Fruit fly (Drosophila melanogaster) whole organism, embryonic: ENCODE measurements around the gene Gorab.

Experiments used
- BEAF-32 ChIP-seq: fragments of 200-800 bp; sonication (Bioruptor generic); optimal IDR thresholded peaks from 3 replicates; lab custom pipeline; 2017; ENCODE audit warnings: missing biosample characterization, missing genetic modification characterization, mild to moderate bottlenecking, moderate library complexity, missing genetic modification reagents
- Bgb ChIP-seq: fragments of 200-800 bp; sonication (Bioruptor generic); IDR thresholded peaks from 2 replicates; pipeline ENCODE4 v1.3.6; 2022; ENCODE audit warnings: missing biosample characterization, missing genetic modification characterization; ENCODE audit not compliant: partially characterized antibody
- Blimp-1 ChIP-seq: fragments of 200-800 bp; sonication (Bioruptor generic); optimal IDR thresholded peaks from 3 replicates; lab custom pipeline; 2018; ENCODE audit warnings: missing biosample characterization, missing genetic modification characterization, mild to moderate bottlenecking, moderate library complexity, missing genetic modification reagents
- CG11085 ChIP-seq: fragments of 200-800 bp; sonication (Bioruptor generic); IDR thresholded peaks from 2 replicates; pipeline ENCODE4 v1.3.6; 2022; ENCODE audit warnings: missing biosample characterization, missing genetic modification characterization
- CG11504 ChIP-seq: fragments of 200-800 bp; sonication (Bioruptor generic); optimal IDR thresholded peaks from 3 replicates; lab custom pipeline; 2019; ENCODE audit warnings: missing biosample characterization, mild to moderate bottlenecking, missing genetic modification characterization, moderate library complexity
- CG11723 ChIP-seq: fragments of 200-800 bp; sonication (Bioruptor generic); optimal IDR thresholded peaks from 2 replicates; lab custom pipeline; 2017; ENCODE audit warnings: missing biosample characterization, mild to moderate bottlenecking, missing genetic modification characterization
- CG13296 ChIP-seq: fragments of 200-800 bp; sonication (Bioruptor generic); optimal IDR thresholded peaks from 3 replicates; lab custom pipeline; 2018; ENCODE audit warnings: missing biosample characterization, mild to moderate bottlenecking, missing genetic modification characterization
- CG15073 ChIP-seq: fragments of 200-800 bp; sonication (Bioruptor generic); optimal IDR thresholded peaks from 2 replicates; lab custom pipeline; 2016; ENCODE audit warnings: missing biosample characterization, missing genetic modification characterization
- CG15479 ChIP-seq: fragments of 200-800 bp; sonication (Bioruptor generic); optimal IDR thresholded peaks from 3 replicates; lab custom pipeline; 2019; ENCODE audit warnings: missing biosample characterization, mild to moderate bottlenecking, missing genetic modification characterization, moderate library complexity
- CG17359 ChIP-seq: fragments of 200-800 bp; sonication (Bioruptor generic); optimal IDR thresholded peaks from 3 replicates; lab custom pipeline; 2018; ENCODE audit warnings: missing biosample characterization, mild to moderate bottlenecking, missing genetic modification characterization, moderate library complexity
- CG17568 ChIP-seq: fragments of 200-800 bp; sonication (Bioruptor generic); optimal IDR thresholded peaks from 2 replicates; lab custom pipeline; 2018; ENCODE audit warnings: missing biosample characterization, mild to moderate bottlenecking, missing genetic modification characterization, moderate library complexity
- CG18262 ChIP-seq: fragments of 200-800 bp; optimal IDR thresholded peaks from 3 replicates; lab custom pipeline; 2019; ENCODE audit warnings: missing biosample characterization, mild to moderate bottlenecking, missing genetic modification characterization, moderate library complexity
- CG18476 ChIP-seq: fragments of 200-800 bp; sonication (Bioruptor generic); optimal IDR thresholded peaks from 2 replicates; lab custom pipeline; 2016; ENCODE audit warnings: missing biosample characterization, mild to moderate bottlenecking, missing genetic modification characterization
- CG2116 ChIP-seq: fragments of 200-800 bp; sonication (Bioruptor generic); optimal IDR thresholded peaks from 3 replicates; lab custom pipeline; 2018; ENCODE audit warnings: missing biosample characterization, mild to moderate bottlenecking, missing genetic modification characterization
- CG3163 ChIP-seq: fragments of 200-800 bp; sonication (Bioruptor generic); optimal IDR thresholded peaks from 3 replicates; lab custom pipeline; 2016; ENCODE audit warnings: missing biosample characterization, missing genetic modification characterization
- CG43689 ChIP-seq: fragments of 200-800 bp; sonication (Bioruptor generic); IDR thresholded peaks from 2 replicates; pipeline ENCODE4 v1.3.6; 2022; ENCODE audit warnings: missing biosample characterization, missing genetic modification characterization
- CG6765 ChIP-seq: fragments of 200-800 bp; sonication (Bioruptor generic); optimal IDR thresholded peaks from 3 replicates; lab custom pipeline; 2017; ENCODE audit warnings: missing biosample characterization, mild to moderate bottlenecking, missing genetic modification characterization
- CG8388 ChIP-seq: fragments of 200-800 bp; sonication (Bioruptor generic); optimal IDR thresholded peaks from 2 replicates; lab custom pipeline; 2019; ENCODE audit warnings: missing biosample characterization, mild to moderate bottlenecking, missing genetic modification characterization, moderate library complexity
- CG8478 ChIP-seq: fragments of >200 bp; optimal IDR thresholded peaks from 2 replicates; lab custom pipeline; 2018
- CG9437 ChIP-seq: fragments of 200-800 bp; sonication (Bioruptor generic); optimal IDR thresholded peaks from 2 replicates; lab custom pipeline; 2018; ENCODE audit warnings: missing biosample characterization, mild to moderate bottlenecking, missing genetic modification characterization
- CG9932 ChIP-seq: fragments of 200-800 bp; sonication (Bioruptor generic); IDR thresholded peaks from 2 replicates; pipeline ENCODE4 v1.3.6; 2022; ENCODE audit warnings: missing biosample characterization, missing genetic modification characterization
- CHES-1-like ChIP-seq: fragments of 200-800 bp; sonication (Bioruptor generic); optimal IDR thresholded peaks from 2 replicates; lab custom pipeline; 2016; ENCODE audit warnings: missing biosample characterization, missing genetic modification characterization
- Camta ChIP-seq: fragments of 200-800 bp; sonication (Bioruptor generic); optimal IDR thresholded peaks from 2 replicates; lab custom pipeline; 2016; ENCODE audit warnings: missing biosample characterization, missing genetic modification characterization
- D19A ChIP-seq: fragments of 200-800 bp; optimal IDR thresholded peaks from 3 replicates; lab custom pipeline; 2019; ENCODE audit warnings: missing biosample characterization, mild to moderate bottlenecking, missing genetic modification characterization, moderate library complexity
- E2f1 ChIP-seq: fragments of 200-800 bp; sonication (Bioruptor generic); IDR thresholded peaks from 2 replicates; pipeline ENCODE4 v1.3.6; 2022; ENCODE audit warnings: missing biosample characterization, missing genetic modification characterization
- Elba2 ChIP-seq: fragments of 200-800 bp; sonication (Bioruptor generic); optimal IDR thresholded peaks from 3 replicates; lab custom pipeline; 2016; ENCODE audit warnings: missing biosample characterization, missing genetic modification characterization
- Fer1 ChIP-seq: fragments of 200-800 bp; sonication (Bioruptor generic); optimal IDR thresholded peaks from 2 replicates; lab custom pipeline; 2017; ENCODE audit warnings: missing biosample characterization, mild to moderate bottlenecking, missing genetic modification characterization
- Gsc ChIP-seq: fragments of 200-800 bp; sonication (Bioruptor generic); IDR thresholded peaks from 2 replicates; pipeline ENCODE4 v1.3.6; 2022; ENCODE audit warnings: missing biosample characterization, missing genetic modification characterization
- Hmr ChIP-seq: fragments of 200-800 bp; sonication (Bioruptor generic); optimal IDR thresholded peaks from 3 replicates; lab custom pipeline; 2017; ENCODE audit warnings: mild to moderate bottlenecking, missing biosample characterization, missing genetic modification reagents, missing genetic modification characterization
- Hmx ChIP-seq: fragments of 200-800 bp; sonication (Bioruptor generic); optimal IDR thresholded peaks from 2 replicates; lab custom pipeline; 2016; ENCODE audit warnings: missing biosample characterization, missing genetic modification characterization
- Med ChIP-seq: fragments of 200-800 bp; sonication (Bioruptor generic); peaks from one replicate; lab custom pipeline; 2016; ENCODE audit warnings: missing biosample characterization, missing genetic modification characterization, mild to moderate bottlenecking, inconsistent platforms, moderate library complexity
- Mes4 ChIP-seq: fragments of 200-800 bp; sonication (Bioruptor generic); optimal IDR thresholded peaks from 2 replicates; lab custom pipeline; 2016; ENCODE audit warnings: missing biosample characterization, missing genetic modification characterization
- Mrtf ChIP-seq: fragments of 200-800 bp; sonication (Bioruptor generic); IDR thresholded peaks from 3 replicates; pipeline ENCODE4 v1.3.6; 2022; ENCODE audit warnings: missing biosample characterization, missing genetic modification characterization
- Opbp ChIP-seq: fragments of 200-800 bp; sonication (Bioruptor generic); IDR thresholded peaks from 3 replicates; pipeline ENCODE4 v1.3.6; 2022; ENCODE audit warnings: missing biosample characterization, missing genetic modification characterization; ENCODE audit not compliant: partially characterized antibody
- Sry-δ ChIP-seq: fragments of 200-800 bp; sonication (Bioruptor generic); optimal IDR thresholded peaks from 2 replicates; lab custom pipeline; 2016; ENCODE audit warnings: missing biosample characterization, missing genetic modification characterization
- Ssrp ChIP-seq: fragments of 200-800 bp; sonication (Bioruptor generic); optimal IDR thresholded peaks from 2 replicates; lab custom pipeline; 2018; ENCODE audit warnings: missing biosample characterization, mild to moderate bottlenecking, missing genetic modification characterization, moderate library complexity
- abd-A ChIP-seq: fragments of 200-800 bp; sonication (Bioruptor generic); optimal IDR thresholded peaks from 3 replicates; lab custom pipeline; 2019; ENCODE audit warnings: missing biosample characterization, mild to moderate bottlenecking, missing genetic modification characterization, moderate library complexity
- bab2 ChIP-seq: fragments of 200-800 bp; sonication (Bioruptor generic); optimal IDR thresholded peaks from 2 replicates; lab custom pipeline; 2016; ENCODE audit warnings: missing biosample characterization, missing genetic modification characterization
- bcd ChIP-seq: fragments of 200-800 bp; sonication (Bioruptor generic); optimal IDR thresholded peaks from 2 replicates; lab custom pipeline; 2017; ENCODE audit warnings: missing biosample characterization, mild to moderate bottlenecking, missing genetic modification characterization
- caup ChIP-seq: fragments of 200-800 bp; sonication (Bioruptor generic); optimal IDR thresholded peaks from 3 replicates; lab custom pipeline; 2017; ENCODE audit warnings: missing biosample characterization, mild to moderate bottlenecking, missing genetic modification characterization, moderate library complexity; ENCODE audit not compliant: severe bottlenecking
- crp ChIP-seq, 2 experiments: fragments of 200-800 bp; sonication (Bioruptor generic); optimal IDR thresholded peaks; 2 replicates in 1 of 2; 3 replicates in 1 of 2; lab custom pipeline; 2017; ENCODE audit warnings: missing biosample characterization in 2 of 2, missing genetic modification characterization in 2 of 2, mild to moderate bottlenecking in 1 of 2, moderate library complexity in 1 of 2
- exex ChIP-seq: fragments of 200-800 bp; sonication (Bioruptor generic); optimal IDR thresholded peaks from 4 replicates; lab custom pipeline; 2018; ENCODE audit warnings: missing biosample characterization, mild to moderate bottlenecking, missing genetic modification characterization, moderate library complexity
- her ChIP-seq: fragments of 200-800 bp; sonication (Bioruptor generic); optimal IDR thresholded peaks from 2 replicates; lab custom pipeline; 2016; ENCODE audit warnings: missing biosample characterization, missing genetic modification characterization
- mld ChIP-seq: fragments of 200-800 bp; sonication (Bioruptor generic); IDR thresholded peaks from 3 replicates; pipeline ENCODE4 v1.3.6; 2022; ENCODE audit warnings: missing biosample characterization, missing genetic modification characterization; ENCODE audit not compliant: partially characterized antibody
- p53 ChIP-seq: fragments of 200-800 bp; sonication (Bioruptor generic); optimal IDR thresholded peaks from 2 replicates; lab custom pipeline; 2016; ENCODE audit warnings: missing biosample characterization, missing genetic modification characterization
- sisA ChIP-seq: fragments of 200-800 bp; sonication (Bioruptor generic); IDR thresholded peaks from 2 replicates; pipeline ENCODE4 v1.3.6; 2022; ENCODE audit warnings: missing biosample characterization, missing genetic modification characterization
- sr ChIP-seq: fragments of 200-800 bp; sonication (Bioruptor generic); IDR thresholded peaks from 3 replicates; pipeline ENCODE4 v1.3.6; 2022; ENCODE audit warnings: missing biosample characterization, missing genetic modification characterization
- tin ChIP-seq: fragments of 200-800 bp; sonication (Bioruptor generic); optimal IDR thresholded peaks from 3 replicates; lab custom pipeline; 2016; ENCODE audit warnings: missing biosample characterization, missing genetic modification characterization
- tx ChIP-seq: fragments of 200-800 bp; sonication (Bioruptor generic); optimal IDR thresholded peaks from 2 replicates; lab custom pipeline; 2016; ENCODE audit warnings: missing biosample characterization, missing genetic modification characterization
- unc-4 ChIP-seq: fragments of 200-800 bp; sonication (Bioruptor generic); IDR thresholded peaks from 2 replicates; pipeline ENCODE4 v1.3.6; 2022; ENCODE audit warnings: missing biosample characterization, missing genetic modification characterization; ENCODE audit not compliant: partially characterized antibody
- yki ChIP-seq: fragments of >200 bp; optimal IDR thresholded peaks from 3 replicates; lab custom pipeline; 2018

Gorab gene

DNA sequence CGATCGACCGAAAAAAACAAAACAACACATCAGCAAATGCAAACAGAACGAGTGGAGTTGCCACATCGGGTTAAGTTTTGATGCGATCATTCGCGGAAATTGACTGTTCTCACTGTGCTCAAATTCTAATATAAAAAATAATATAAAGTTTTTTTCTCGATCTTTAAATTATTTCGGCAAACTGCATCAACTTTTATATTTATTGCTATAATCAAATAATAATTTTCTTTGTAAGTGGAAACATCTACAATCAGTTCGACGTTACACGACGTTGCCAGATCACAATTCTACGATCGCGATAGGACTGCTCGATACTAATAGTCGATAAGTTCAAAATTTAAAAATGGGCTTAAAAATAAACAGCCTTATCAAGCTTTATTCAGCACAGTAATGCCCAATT lies at the start of gene Gorab:
TSS of gene Gorab (minus strand) at position 58 of the 400 bp plus-strand sequence.
- TF ChIP-seq sr (GFP tag; lab: Robert Waterston, UW) (peak; percentile 30; the same call in 1 of the 3 replicates), CG17568 (GFP tag; lab: Kevin White, UChicago) (peak; percentile 68), BEAF-32 (GFP tag; lab: Kevin White, UChicago) (peak; percentile 76), CG8388 (GFP tag; lab: Kevin White, UChicago) (peak; percentile 67), crp (GFP tag; optimal IDR thresholded peaks at IDR 0.05; lab: Kevin White, UChicago) (peak in 1 of 2 experiments; percentile 70), unc-4 (GFP tag; lab: Robert Waterston, UW) (peak; percentile 48; the same call in 1 of the 2 replicates), CG8478 (lab: Kevin White, UChicago) (no peak), yki (lab: Kevin White, UChicago) (no peak), CG9437 (GFP tag; lab: Kevin White, UChicago) (peak; percentile 58), abd-A (tag; lab: Kevin White, UChicago) (no peak), Med (GFP tag; lab: Kevin White, UChicago) (peak; percentile 95), Bgb (peak; percentile 56), CHES-1-like (GFP tag; lab: Kevin White, UChicago) (peak; percentile 72), CG3163 (GFP tag; lab: Kevin White, UChicago) (peak; percentile 24), Hmx (peak; percentile 58), CG11085 (GFP tag; lab: Robert Waterston, UW) (peak; percentile 94), mld (GFP tag; lab: Robert Waterston, UW) (no peak), CG6765 (no peak), Fer1 (peak; percentile 60), E2f1 (GFP tag; lab: Robert Waterston, UW) (peak; percentile 96), D19A (tag; lab: Kevin White, UChicago) (peak; percentile 88), bab2 (peak; percentile 83), CG2116 (GFP tag; lab: Kevin White, UChicago) (peak; percentile 83), CG18476 (GFP tag; lab: Kevin White, UChicago) (peak; percentile 89), tx (GFP tag; lab: Kevin White, UChicago) (peak; percentile 80), Hmr (GFP tag; lab: Kevin White, UChicago) (peak; percentile 67), CG18262 (tag; lab: Kevin White, UChicago) (peak; percentile 91), Camta (GFP tag; lab: Kevin White, UChicago) (peak; percentile 75), CG15479 (GFP tag; lab: Kevin White, UChicago) (no peak), Elba2 (GFP tag; lab: Kevin White, UChicago) (peak; percentile 81), Ssrp (peak; percentile 92), p53 (GFP tag; lab: Kevin White, UChicago) (no peak), CG17359 (tag; lab: Kevin White, UChicago) (peak; percentile 88), CG15073 (GFP tag; lab: Kevin White, UChicago) (peak; percentile 71), Mes4 (GFP tag; lab: Kevin White, UChicago) (peak; percentile 58), tin (GFP tag; lab: Kevin White, UChicago) (peak; percentile 88), CG11504 (peak; percentile 87), exex (tag; lab: Kevin White, UChicago) (peak; percentile 45), Mrtf (GFP tag; lab: Robert Waterston, UW) (peak; percentile 93), sisA (peak; percentile 94), CG13296 (GFP tag; lab: Kevin White, UChicago) (peak; percentile 22), her (no peak), CG9932 (GFP tag; lab: Robert Waterston, UW) (peak; percentile 97), Sry-δ (GFP tag; lab: Kevin White, UChicago) (peak; percentile 61), CG43689 (GFP tag; lab: Robert Waterston, UW) (peak; percentile 83), caup (peak; percentile 85), Blimp-1 (peak; percentile 80), Opbp (GFP tag; lab: Robert Waterston, UW) (no peak), bcd (peak; percentile 92), Gsc (peak; percentile 89), CG11723 (GFP tag; lab: Kevin White, UChicago) (peak; percentile 63)
